Fruit fly (Drosophila melanogaster) whole organism, prepupa: ENCODE results near the gene Cen.

Source experiments
- Blimp-1 ChIP-seq: fragments of 200-800 bp; sonication (Bioruptor generic); optimal IDR thresholded peaks from 3 replicates; lab custom pipeline; 2017; ENCODE audit warnings: missing biosample characterization, missing genetic modification characterization, mild to moderate bottlenecking, moderate library complexity, missing genetic modification reagents
- CG11294 ChIP-seq: fragments of 200-800 bp; sonication (Bioruptor generic); IDR thresholded peaks from 2 replicates; pipeline ENCODE4 v1.3.6; 2022; ENCODE audit warnings: missing biosample characterization, missing genetic modification characterization
- CG1621 ChIP-seq: fragments of 200-800 bp; sonication (Bioruptor generic); optimal IDR thresholded peaks from 3 replicates; lab custom pipeline; 2018; ENCODE audit warnings: missing biosample characterization, mild to moderate bottlenecking, missing genetic modification characterization
- CG16779 ChIP-seq: fragments of 200-800 bp; sonication (Bioruptor generic); optimal IDR thresholded peaks from 3 replicates; lab custom pipeline; 2017; ENCODE audit warnings: missing biosample characterization, mild to moderate bottlenecking, missing genetic modification characterization
- CG3032 ChIP-seq: fragments of 200-800 bp; optimal IDR thresholded peaks from 2 replicates; lab custom pipeline; 2019; ENCODE audit warnings: missing biosample characterization, mild to moderate bottlenecking, missing genetic modification characterization, moderate library complexity
- CG32006 ChIP-seq: fragments of 200-800 bp; sonication (Bioruptor generic); optimal IDR thresholded peaks from 3 replicates; lab custom pipeline; 2017; ENCODE audit warnings: missing biosample characterization, mild to moderate bottlenecking, missing genetic modification characterization
- CG3919 ChIP-seq: fragments of 200-800 bp; sonication (Bioruptor generic); optimal IDR thresholded peaks from 3 replicates; lab custom pipeline; 2016; ENCODE audit warnings: missing biosample characterization, missing genetic modification characterization
- CG6792 ChIP-seq: fragments of 200-800 bp; sonication (Bioruptor generic); optimal IDR thresholded peaks from 3 replicates; lab custom pipeline; 2016; ENCODE audit warnings: missing biosample characterization, missing genetic modification characterization
- CG6854 ChIP-seq: fragments of 200-800 bp; sonication (Bioruptor generic); optimal IDR thresholded peaks from 2 replicates; lab custom pipeline; 2017; ENCODE audit warnings: missing biosample characterization, mild to moderate bottlenecking, missing genetic modification characterization
- CG8119 ChIP-seq: fragments of 200-800 bp; sonication (Bioruptor generic); IDR thresholded peaks from 3 replicates; pipeline ENCODE4 v1.3.6; 2022; ENCODE audit warnings: missing biosample characterization, missing genetic modification characterization
- Eip75B ChIP-seq: fragments of 200-800 bp; sonication (Bioruptor generic); optimal IDR thresholded peaks from 3 replicates; lab custom pipeline; 2016; ENCODE audit warnings: missing biosample characterization, missing genetic modification characterization
- Eip78C ChIP-seq: fragments of 200-800 bp; sonication (Bioruptor generic); peaks from one replicate; lab custom pipeline; 2016; ENCODE audit warnings: missing biosample characterization, missing genetic modification characterization
- Ets96B ChIP-seq: fragments of 200-800 bp; optimal IDR thresholded peaks from 2 replicates; lab custom pipeline; 2019; ENCODE audit warnings: missing biosample characterization, mild to moderate bottlenecking, missing genetic modification characterization, moderate library complexity
- Gug ChIP-seq: fragments of 200-800 bp; sonication (Bioruptor generic); IDR thresholded peaks from 2 replicates; pipeline ENCODE4 v1.3.6; 2022; ENCODE audit warnings: missing biosample characterization, missing genetic modification characterization
- Hr38 ChIP-seq: sonication (Bioruptor generic); optimal IDR thresholded peaks from 2 replicates; lab custom pipeline; 2016; ENCODE audit warnings: missing biosample characterization, missing genetic modification characterization
- Hr39 ChIP-seq: fragments of 200-800 bp; sonication (Bioruptor generic); optimal IDR thresholded peaks from 2 replicates; lab custom pipeline; 2016; ENCODE audit warnings: missing biosample characterization, missing genetic modification characterization
- Hr4 ChIP-seq: fragments of 200-800 bp; sonication (Bioruptor generic); optimal IDR thresholded peaks from 3 replicates; lab custom pipeline; 2016; ENCODE audit warnings: missing biosample characterization, missing genetic modification characterization
- Met ChIP-seq: fragments of 200-800 bp; sonication (Bioruptor generic); optimal IDR thresholded peaks from 3 replicates; lab custom pipeline; 2016; ENCODE audit warnings: missing biosample characterization, missing genetic modification characterization
- Sox102F ChIP-seq: fragments of 200-800 bp; sonication (Bioruptor generic); optimal IDR thresholded peaks from 2 replicates; lab custom pipeline; 2016; ENCODE audit warnings: missing biosample characterization, mild to moderate bottlenecking, missing genetic modification characterization
- Sox14 ChIP-seq: fragments of 200-800 bp; sonication (Bioruptor generic); optimal IDR thresholded peaks from 3 replicates; lab custom pipeline; 2016; ENCODE audit warnings: missing biosample characterization, missing genetic modification characterization
- Sox15 ChIP-seq: fragments of 200-800 bp; sonication (Bioruptor generic); optimal IDR thresholded peaks from 3 replicates; lab custom pipeline; 2016; ENCODE audit warnings: missing biosample characterization, missing genetic modification characterization
- acj6 ChIP-seq: fragments of 200-800 bp; sonication (Bioruptor generic); optimal IDR thresholded peaks from 3 replicates; lab custom pipeline; 2016; ENCODE audit warnings: missing biosample characterization, missing genetic modification characterization
- cyc ChIP-seq: fragments of 200-800 bp; sonication (Bioruptor generic); optimal IDR thresholded peaks from 3 replicates; lab custom pipeline; 2016; ENCODE audit warnings: missing biosample characterization, missing genetic modification characterization
- dac ChIP-seq: fragments of 200-800 bp; sonication (Bioruptor generic); optimal IDR thresholded peaks from 2 replicates; lab custom pipeline; 2017; ENCODE audit warnings: missing biosample characterization, mild to moderate bottlenecking, missing genetic modification characterization
- dsx ChIP-seq: fragments of 200-800 bp; optimal IDR thresholded peaks from 3 replicates; lab custom pipeline; 2019; ENCODE audit warnings: missing biosample characterization, mild to moderate bottlenecking, missing genetic modification characterization, moderate library complexity; ENCODE audit not compliant: poor library complexity, severe bottlenecking
- eg ChIP-seq: fragments of 200-800 bp; sonication (Bioruptor generic); IDR thresholded peaks from 3 replicates; pipeline ENCODE4 v1.3.6; 2022; ENCODE audit warnings: missing biosample characterization, missing genetic modification characterization
- fd85E ChIP-seq: fragments of 200-800 bp; sonication (Bioruptor generic); optimal IDR thresholded peaks from 3 replicates; lab custom pipeline; 2016; ENCODE audit warnings: missing biosample characterization, missing genetic modification characterization
- fkh ChIP-seq: fragments of 200-800 bp; sonication (Bioruptor generic); optimal IDR thresholded peaks from 3 replicates; lab custom pipeline; 2017; ENCODE audit warnings: missing biosample characterization, mild to moderate bottlenecking, missing genetic modification characterization, moderate library complexity
- lz ChIP-seq: fragments of 200-800 bp; sonication (Bioruptor generic); optimal IDR thresholded peaks from 3 replicates; lab custom pipeline; 2016; ENCODE audit warnings: missing biosample characterization, missing genetic modification characterization
- net ChIP-seq: fragments of 200-800 bp; sonication (Bioruptor generic); optimal IDR thresholded peaks from 3 replicates; lab custom pipeline; 2016; ENCODE audit warnings: missing biosample characterization, missing genetic modification characterization
- pdm3 ChIP-seq: fragments of 200-800 bp; sonication (Bioruptor generic); optimal IDR thresholded peaks from 3 replicates; lab custom pipeline; 2016; ENCODE audit warnings: missing biosample characterization, missing genetic modification characterization
- salr ChIP-seq, 2 experiments: fragments of 200-800 bp; sonication (Bioruptor generic); optimal IDR thresholded peaks; 3 replicates each; lab custom pipeline; 2016 to 2018; ENCODE audit warnings: missing biosample characterization in 2 of 2, missing genetic modification characterization in 2 of 2, mild to moderate bottlenecking in 1 of 2
- ss ChIP-seq, 2 experiments: fragments of 200-800 bp; sonication (Bioruptor generic); optimal IDR thresholded peaks; 2 replicates in 1 of 2; 3 replicates in 1 of 2; lab custom pipeline; 2017 to 2018; ENCODE audit warnings: mild to moderate bottlenecking in 2 of 2, missing biosample characterization in 2 of 2, missing genetic modification characterization in 2 of 2, moderate library complexity in 1 of 2
- svp ChIP-seq: fragments of 200-800 bp; sonication (Bioruptor generic); peaks from one replicate; lab custom pipeline; 2016; ENCODE audit warnings: missing biosample characterization, missing genetic modification characterization
- topi ChIP-seq: fragments of 200-800 bp; sonication (Bioruptor generic); optimal IDR thresholded peaks from 3 replicates; lab custom pipeline; 2016; ENCODE audit warnings: missing biosample characterization, missing genetic modification characterization
- vri ChIP-seq: fragments of 200-800 bp; sonication (Bioruptor generic); optimal IDR thresholded peaks from 3 replicates; lab custom pipeline; 2016; ENCODE audit warnings: missing biosample characterization, mild to moderate bottlenecking, missing genetic modification characterization

Gene Cen

DNA sequence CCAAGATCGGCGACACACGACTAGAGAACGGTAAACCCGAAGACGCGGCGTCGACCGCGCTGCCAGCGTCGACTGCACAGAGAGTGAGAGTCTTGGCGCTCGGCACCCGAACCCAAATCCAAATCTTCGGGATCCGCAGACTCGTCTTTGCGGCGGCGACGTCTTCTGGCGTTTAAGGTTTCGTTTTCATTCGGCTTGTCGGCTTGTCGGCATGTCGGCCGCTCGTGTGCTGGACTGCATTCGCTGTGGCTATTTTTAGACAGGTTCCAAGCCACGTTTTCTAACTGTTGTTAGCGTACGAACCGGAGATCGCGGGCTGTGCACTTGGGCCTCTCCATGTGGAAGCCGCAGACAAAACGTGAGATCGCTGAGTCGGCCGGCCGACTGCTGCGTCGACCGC, 34.4 kb upstream of the Cen start (continued):
- peak; percentile 46 for TF ChIP-seq lz (GFP tag; lab: Kevin White, UChicago)
- peak in 1 of 2 experiments; percentile 2 for TF ChIP-seq salr (GFP tag; optimal IDR thresholded peaks at IDR 0.05; lab: Kevin White, UChicago)
- TF ChIP-seq net (GFP tag; lab: Kevin White, UChicago), result peak; percentile 67
- TF ChIP-seq Sox102F (GFP tag; lab: Kevin White, UChicago), result peak; percentile 78
- TF ChIP-seq Gug, result no peak
- peak; percentile 4 for TF ChIP-seq CG3032 (tag; lab: Kevin White, UChicago)
- no peak for TF ChIP-seq fkh (GFP tag; lab: Kevin White, UChicago)
- TF ChIP-seq pdm3 (GFP tag; lab: Kevin White, UChicago), result peak; percentile 23
- TF ChIP-seq vri (GFP tag; lab: Kevin White, UChicago), result no peak
- TF ChIP-seq CG16779 (tag; lab: Kevin White, UChicago), result peak; percentile 59
- TF ChIP-seq dac (GFP tag; lab: Kevin White, UChicago), result no peak
- peak; percentile 6 for TF ChIP-seq cyc (GFP tag; lab: Kevin White, UChicago)
- TF ChIP-seq Sox14 (GFP tag; lab: Kevin White, UChicago), result peak; percentile 49
- peak; percentile 38 for TF ChIP-seq CG6792 (GFP tag; lab: Kevin White, UChicago)

DNA sequence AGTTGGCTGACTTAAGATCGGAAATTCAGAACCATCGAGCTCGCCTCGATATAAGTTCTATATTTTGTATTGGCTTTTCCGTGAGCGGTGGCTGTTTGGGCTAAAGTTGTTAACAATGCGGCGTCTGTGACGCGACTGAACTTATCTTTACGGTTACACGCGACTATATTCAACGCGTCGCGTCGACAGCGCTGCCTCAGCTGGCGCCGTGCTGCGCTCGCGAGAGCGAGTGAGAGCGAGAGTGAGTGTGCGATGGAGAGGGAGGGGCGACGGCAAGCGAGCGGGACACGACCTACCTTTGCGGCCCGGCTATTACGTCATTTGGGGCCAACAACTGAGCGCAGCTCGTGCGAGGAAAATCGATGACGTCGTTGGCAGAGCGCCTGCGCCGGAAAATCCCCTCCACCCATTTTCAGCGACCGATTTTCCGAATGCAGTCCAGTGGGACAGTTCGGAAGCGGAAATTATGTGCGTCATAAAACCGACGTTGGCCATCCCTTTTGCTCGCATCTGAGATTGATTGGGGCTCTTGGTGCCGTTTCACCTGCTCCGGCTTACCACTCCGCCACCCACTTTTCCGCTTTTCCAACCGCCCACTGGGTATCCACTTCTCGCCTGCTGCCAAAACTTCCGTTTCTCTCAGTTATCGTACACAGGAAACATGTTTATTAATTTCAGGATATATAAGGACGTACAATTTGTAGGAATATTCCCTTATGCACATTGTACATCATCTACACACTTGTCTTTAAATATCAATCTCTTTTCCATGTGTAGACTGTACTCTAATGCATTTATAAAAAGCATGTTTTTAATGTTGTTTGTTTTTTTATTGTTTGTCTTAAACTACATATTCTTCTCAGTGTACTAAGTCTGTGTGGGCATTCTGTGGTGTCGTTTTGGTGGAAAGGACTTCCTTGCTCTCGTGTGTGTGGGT, 33.1 kb upstream of the Cen start, which contains the start of gene Hr38:
Gene Hr38 (minus strand): TSS at position 121 of the 937 bp plus-strand sequence.
- TF ChIP-seq ss (GFP tag; optimal IDR thresholded peaks at IDR 0.05; lab: Kevin White, UChicago) (peak; percentile 8 to 15), CG16779 (tag; lab: Kevin White, UChicago) (peak; percentile 17), net (GFP tag; lab: Kevin White, UChicago) (no peak), CG6854 (GFP tag; lab: Kevin White, UChicago) (no peak), CG1621 (tag; lab: Kevin White, UChicago) (peak; percentile 35), topi (no peak), Blimp-1 (GFP tag; lab: Kevin White, UChicago) (peak; percentile 72), CG32006 (peak; percentile 42), CG8119 (GFP tag; lab: Robert Waterston, UW) (peak; percentile 17; the same call in 1 of the 3 replicates), pdm3 (GFP tag; lab: Kevin White, UChicago) (peak; percentile 6), Ets96B (peak; percentile 3), CG11294 (no peak), svp (GFP tag; lab: Kevin White, UChicago) (peak; percentile 81), Met (no peak), acj6 (no peak), CG3919 (GFP tag; lab: Kevin White, UChicago) (peak; percentile 26), Hr38 (GFP tag; lab: Kevin White, UChicago) (no peak), Hr39 (GFP tag; lab: Kevin White, UChicago) (no peak), fd85E (GFP tag; lab: Kevin White, UChicago) (no peak), eg (GFP tag; lab: Robert Waterston, UW) (peak; percentile 66), vri (GFP tag; lab: Kevin White, UChicago) (peak; percentile 59), Eip78C (GFP tag; lab: Kevin White, UChicago) (peak; percentile 58), Hr4 (GFP tag; lab: Kevin White, UChicago) (peak; percentile 62), Eip75B (GFP tag; lab: Kevin White, UChicago) (no peak), fkh (GFP tag; lab: Kevin White, UChicago) (peak; percentile 2)

DNA sequence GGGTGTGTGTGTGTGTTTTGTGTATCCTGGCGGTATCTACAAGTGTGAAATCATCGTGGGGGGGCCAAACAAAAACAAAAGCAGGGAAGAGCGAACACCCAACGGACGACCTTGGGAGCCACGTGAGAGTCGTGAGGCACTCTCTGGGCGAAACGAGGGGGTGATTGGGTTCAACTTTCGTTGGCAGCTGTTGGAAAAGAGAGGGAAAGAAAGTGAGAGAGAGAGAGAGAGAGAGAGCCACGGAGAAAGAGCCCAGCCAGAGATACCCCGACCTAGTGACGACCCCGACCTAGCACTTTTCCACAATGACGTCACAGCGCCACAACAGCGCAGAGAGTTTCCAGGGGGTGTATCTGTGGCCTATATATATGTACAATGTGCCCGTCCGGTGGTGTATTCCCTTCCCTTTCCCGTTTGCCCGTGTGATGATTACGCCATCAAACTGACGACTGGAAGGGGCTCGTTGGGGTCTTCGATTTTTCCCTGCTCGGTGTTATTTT, 24.3 kb upstream of the Cen start:
- TF ChIP-seq salr (GFP tag; optimal IDR thresholded peaks at IDR 0.05; lab: Kevin White, UChicago) (no peak), Gug (no peak), eg (GFP tag; lab: Robert Waterston, UW) (no peak), dsx (GFP tag; lab: Kevin White, UChicago) (no peak), CG3032 (tag; lab: Kevin White, UChicago) (no peak), Sox15 (GFP tag; lab: Kevin White, UChicago) (no peak)
